Fruit fly (Drosophila melanogaster) whole organism, pupa: ENCODE data around the gene Bsg.

ENCODE experiments used
- CG17806 ChIP-seq: fragments of 200-800 bp; sonication (Bioruptor generic); optimal IDR thresholded peaks from 2 replicates; lab custom pipeline; 2018; ENCODE audit warnings: missing biosample characterization, mild to moderate bottlenecking, missing genetic modification characterization, moderate library complexity
- CG34367 ChIP-seq: fragments of 200-800 bp; sonication (Bioruptor generic); optimal IDR thresholded peaks from 2 replicates; lab custom pipeline; 2018; ENCODE audit warnings: missing biosample characterization, mild to moderate bottlenecking, missing genetic modification characterization
- CG9948 ChIP-seq: fragments of 200-800 bp; sonication (Bioruptor generic); optimal IDR thresholded peaks from 2 replicates; lab custom pipeline; 2018; ENCODE audit warnings: missing biosample characterization, mild to moderate bottlenecking, missing genetic modification characterization, moderate library complexity
- D1 ChIP-seq: fragments of 200-800 bp; sonication (Bioruptor generic); optimal IDR thresholded peaks from 2 replicates; lab custom pipeline; 2018; ENCODE audit warnings: missing biosample characterization, mild to moderate bottlenecking, missing genetic modification characterization, moderate library complexity
- EcR ChIP-seq: fragments of 200-800 bp; sonication (Bioruptor generic); optimal IDR thresholded peaks from 3 replicates; lab custom pipeline; 2019; ENCODE audit warnings: missing biosample characterization, missing genetic modification characterization, mild to moderate bottlenecking, moderate library complexity, missing genetic modification reagents
- Ets98B ChIP-seq: fragments of 200-800 bp; sonication (Bioruptor generic); IDR thresholded peaks from 2 replicates; pipeline ENCODE4 v1.3.6; 2022; ENCODE audit warnings: missing biosample characterization, missing genetic modification characterization
- Pif1B ChIP-seq: fragments of 200-800 bp; sonication (Bioruptor generic); optimal IDR thresholded peaks from 3 replicates; lab custom pipeline; 2016; ENCODE audit warnings: missing biosample characterization, missing genetic modification characterization
- gl ChIP-seq: fragments of 200-800 bp; sonication (Bioruptor generic); optimal IDR thresholded peaks from 2 replicates; lab custom pipeline; 2018; ENCODE audit warnings: missing biosample characterization, mild to moderate bottlenecking, missing genetic modification characterization

DNA sequence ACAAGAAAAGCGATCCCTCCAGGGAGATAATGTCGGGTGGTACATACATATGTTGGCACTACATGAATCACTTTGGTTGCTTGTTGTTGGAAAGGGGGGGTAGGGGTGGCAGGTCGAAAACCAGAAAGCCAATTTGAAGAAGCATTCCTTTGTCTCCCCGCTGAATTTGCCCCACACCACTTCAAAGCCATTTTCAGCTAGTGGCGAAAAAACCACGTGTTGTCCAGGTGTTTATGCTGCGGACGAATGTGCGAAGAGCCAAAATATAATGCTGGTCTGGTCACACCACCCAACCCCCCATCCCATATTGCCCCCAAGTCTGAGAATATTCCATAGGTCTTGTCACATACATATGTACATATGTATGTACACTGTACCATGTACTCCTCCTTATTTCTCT is 8.7 kb downstream of the Bsg start:
- TF ChIP-seq D1 (tag; lab: Kevin White, UChicago) = no peak
- TF ChIP-seq Pif1B = no peak
- no peak for TF ChIP-seq CG17806 (tag; lab: Kevin White, UChicago)
- TF ChIP-seq Ets98B (GFP tag; lab: Robert Waterston, UW) = no peak
- no peak for TF ChIP-seq EcR
- TF ChIP-seq gl = no peak
- TF ChIP-seq CG9948 = no peak
- no peak for TF ChIP-seq CG34367 (tag; lab: Kevin White, UChicago)
